Fruit fly (Drosophila melanogaster) whole organism: ENCODE data around the gene CG7362.

ENCODE experiments used
- CG8478 ChIP-seq: fragments of >200 bp; optimal IDR thresholded peaks from 2 replicates; lab custom pipeline; 2018; ENCODE audit warnings: inconsistent platforms
- EcR ChIP-seq, 2 experiments: fragments of >200 bp; optimal IDR thresholded peaks; 2 replicates each; lab custom pipeline; 2017; ENCODE audit warnings: missing biosample characterization in 2 of 2, missing genetic modification characterization in 2 of 2, missing genetic modification reagents in 2 of 2
- pan ChIP-seq: fragments of >200 bp; optimal IDR thresholded peaks from 2 replicates; lab custom pipeline; 2017
- usp ChIP-seq: fragments of >200 bp; optimal IDR thresholded peaks from 2 replicates; lab custom pipeline; 2017; ENCODE audit warnings: missing biosample characterization, missing genetic modification characterization, mixed read lengths

- TF ChIP-seq EcR (GFP tag; optimal IDR thresholded peaks at IDR 0.05; lab: Kevin White, UChicago) (no peak), CG8478 (lab: Kevin White, UChicago) (no peak), pan (lab: Kevin White, UChicago) (no peak), usp (GFP tag; lab: Kevin White, UChicago) (no peak)
These were observed 49.0 kb downstream of the CG7362 start for dm6 chr3R:14705270-14705669.
